Worm (Caenorhabditis elegans): Measurements from ENCODE around the gene svh-11.

The svh-11 gene

DNA sequence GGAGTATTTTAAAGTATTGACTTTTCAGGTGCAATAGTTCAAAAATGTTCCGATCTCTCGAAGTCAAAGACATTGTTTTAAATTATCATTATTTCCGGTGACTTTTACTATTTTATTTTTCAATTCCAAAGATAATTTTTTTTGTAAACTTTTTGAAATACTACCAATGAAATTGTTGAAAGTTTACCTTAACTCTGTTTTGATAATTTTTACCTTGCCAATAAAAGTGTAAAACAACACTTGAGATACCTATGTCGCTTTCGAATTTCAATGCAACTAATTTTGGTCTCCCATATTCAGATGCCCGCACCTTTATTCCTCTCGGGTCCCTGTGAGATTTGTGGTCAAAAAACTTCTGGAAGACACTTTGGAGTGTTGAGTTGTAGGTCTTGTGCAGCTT lies 18.2 kb downstream of the svh-11 start, which contains the start of gene nhr-103:
TSS of gene nhr-103 (plus strand) at position 301 of the 400 bp plus-strand sequence.
- TF ChIP-seq nhr-102 (tag; optimal IDR thresholded peaks at IDR 0.05) (no peak), rbr-2 (tag; optimal IDR thresholded peaks at IDR 0.05) (no peak)

- TF ChIP-seq fkh-10 (GFP tag; optimal IDR thresholded peaks at IDR 0.05): no peak
- no peak for TF ChIP-seq Y48G9A.11 (GFP tag; IDR thresholded peaks at IDR 0.05)
- TF ChIP-seq Y5F2A.4 (GFP tag; optimal IDR thresholded peaks at IDR 0.05): no peak
- no peak for TF ChIP-seq zip-11 (GFP tag; IDR thresholded peaks at IDR 0.05)
- TF ChIP-seq lin-13 (GFP tag; optimal IDR thresholded peaks at IDR 0.05): no peak
- no peak for TF ChIP-seq rbr-2 (tag; optimal IDR thresholded peaks at IDR 0.05)
- TF ChIP-seq madf-9 (GFP tag; conservative IDR thresholded peaks at IDR 0.05): no peak
- TF ChIP-seq D1046.2 (GFP tag; IDR thresholded peaks at IDR 0.05): no peak
- TF ChIP-seq mdl-1 (tag; optimal IDR thresholded peaks at IDR 0.05): no peak
- no peak for TF ChIP-seq nhr-11 (tag; optimal IDR thresholded peaks at IDR 0.05)
- no peak for TF ChIP-seq T20F7.1 (GFP tag; optimal IDR thresholded peaks at IDR 0.05)
- TF ChIP-seq zip-2 (tag; optimal IDR thresholded peaks at IDR 0.05): no peak
- no peak for TF ChIP-seq hlh-30 (tag; optimal IDR thresholded peaks at IDR 0.05; ENCODE audit: insufficient read depth)
- TF ChIP-seq snpc-1.2 (GFP tag; IDR thresholded peaks at IDR 0.05): no peak
- no peak for TF ChIP-seq zag-1 (tag; optimal IDR thresholded peaks at IDR 0.05)
- no peak for TF ChIP-seq ceh-28 (tag; optimal IDR thresholded peaks at IDR 0.05)
Measured at ce11 chrV:2226903-2227302, 20.0 kb downstream of the svh-11 start, which contains the start of gene nhr-18. Gene nhr-18, plus strand, starts transcription at chrV:2227203.

DNA sequence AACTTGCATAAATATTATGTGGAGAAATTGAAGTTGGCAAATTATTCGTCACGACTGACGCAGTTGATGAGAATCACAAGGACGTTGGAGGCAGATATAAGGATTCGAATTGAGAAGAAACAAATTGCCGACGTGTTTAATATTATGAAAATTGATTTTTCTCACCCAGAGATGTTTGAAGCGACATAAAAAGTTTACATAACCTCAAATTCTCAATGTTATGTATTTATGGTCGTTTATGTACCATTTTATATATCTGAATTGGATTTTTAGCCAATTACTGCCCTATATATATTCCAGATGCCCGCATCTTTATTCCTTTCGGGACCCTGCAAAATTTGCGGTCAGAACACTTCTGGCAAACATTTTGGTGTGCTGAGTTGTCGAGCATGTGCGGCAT lies 21.9 kb downstream of the svh-11 start, which contains the start of gene nhr-126:
TSS of gene nhr-126 (plus strand) at position 301 of the 400 bp plus-strand sequence.
- TF ChIP-seq lin-39 (tag; optimal IDR thresholded peaks at IDR 0.05) (no peak), zag-1 (tag; optimal IDR thresholded peaks at IDR 0.05) (no peak), spr-1 (tag; optimal IDR thresholded peaks at IDR 0.05) (no peak), lin-38 (GFP tag; IDR thresholded peaks at IDR 0.05) (no peak), nhr-42 (GFP tag; IDR thresholded peaks at IDR 0.05) (no peak), mdt-29 (GFP tag; IDR thresholded peaks at IDR 0.05) (no peak), Y105C5A.15 (GFP tag; IDR thresholded peaks at IDR 0.05) (no peak), hif-1 (tag; optimal IDR thresholded peaks at IDR 0.05) (no peak), dpl-1 (GFP tag; optimal IDR thresholded peaks at IDR 0.05) (no peak), egl-27 (tag; optimal IDR thresholded peaks at IDR 0.05) (no peak), ceh-32 (tag; optimal IDR thresholded peaks at IDR 0.05; ENCODE audit: poor library complexity) (no peak), ztf-7 (tag; optimal IDR thresholded peaks at IDR 0.05) (no peak)

- no peak for TF ChIP-seq daf-16 (GFP tag; optimal IDR thresholded peaks at IDR 0.05)
- TF ChIP-seq daf-16 (tag; optimal IDR thresholded peaks at IDR 0.05): peak; percentile 44
- no peak for TF ChIP-seq lir-3 (tag; optimal IDR thresholded peaks at IDR 0.05)
- peak in 1 of 2 experiments; percentile 3 for TF ChIP-seq lsy-2 (tag; optimal IDR thresholded peaks at IDR 0.05)
- TF ChIP-seq T26A8.4 (GFP tag; IDR thresholded peaks at IDR 0.05): no peak
- TF ChIP-seq dve-1 (tag; optimal IDR thresholded peaks at IDR 0.05; ENCODE audit: insufficient read depth): peak; percentile 44
- no peak for TF ChIP-seq nhr-237 (tag; optimal IDR thresholded peaks at IDR 0.05)
- TF ChIP-seq hlh-30 (tag; optimal IDR thresholded peaks at IDR 0.05; ENCODE audit: insufficient read depth): peak; percentile 87
- TF ChIP-seq nhr-42 (GFP tag; IDR thresholded peaks at IDR 0.05): no peak
- TF ChIP-seq php-3 (GFP tag; IDR thresholded peaks at IDR 0.05): no peak
- no peak for TF ChIP-seq aly-2 (tag; optimal IDR thresholded peaks at IDR 0.05)
- no peak for TF ChIP-seq hmg-1.1 (GFP tag; IDR thresholded peaks at IDR 0.05)
- peak; percentile 6 for TF ChIP-seq mes-2 (tag; optimal IDR thresholded peaks at IDR 0.05; ENCODE audit: poor library complexity, severe bottlenecking)
- TF ChIP-seq ZK337.2 (GFP tag; IDR thresholded peaks at IDR 0.05): no peak
- peak in 1 of 2 experiments; percentile 55 for TF ChIP-seq unc-62 (GFP tag; optimal IDR thresholded peaks at IDR 0.05 in 1 of 2)
- TF ChIP-seq unc-62 (tag; optimal IDR thresholded peaks at IDR 0.05): no peak
- TF ChIP-seq rbr-2 (tag; optimal IDR thresholded peaks at IDR 0.05): no peak
- TF ChIP-seq ama-1 (optimal IDR thresholded peaks at IDR 0.05): no peak
- no peak for TF ChIP-seq lin-15B (tag; optimal IDR thresholded peaks at IDR 0.05)
- TF ChIP-seq ctbp-1 (GFP tag; IDR thresholded peaks at IDR 0.05): no peak
- peak; percentile 15 for TF ChIP-seq hlh-11 (tag; optimal IDR thresholded peaks at IDR 0.05)
- no peak for TF ChIP-seq F26F4.8 (GFP tag; conservative IDR thresholded peaks at IDR 0.05)
- TF ChIP-seq nhr-11 (tag; optimal IDR thresholded peaks at IDR 0.05): no peak
- TF ChIP-seq nhr-77 (tag; optimal IDR thresholded peaks at IDR 0.05): no peak
- no peak for TF ChIP-seq ztf-7 (tag; optimal IDR thresholded peaks at IDR 0.05)
Measured at ce11 chrV:2230912-2231311, 24.0 kb downstream of the svh-11 start, which contains the start of gene nhr-134. Gene nhr-134, plus strand, starts transcription at chrV:2231223.

All from whole organism, L4 larva.